Fruit fly (Drosophila melanogaster) whole organism, embryonic: ENCODE results near the gene Dora.

Experiments used
- Atf-2 ChIP-seq: fragments of 200-800 bp; sonication (Bioruptor generic); optimal IDR thresholded peaks from 2 replicates; lab custom pipeline; 2016; ENCODE audit warnings: missing biosample characterization, missing genetic modification characterization
- Awh ChIP-seq: fragments of 200-800 bp; sonication (Bioruptor generic); IDR thresholded peaks from 2 replicates; pipeline ENCODE4, ENCODE4 v1.3.6; 2022; ENCODE audit warnings: missing biosample characterization, missing genetic modification characterization
- CG1529 ChIP-seq: fragments of 200-800 bp; sonication (Bioruptor generic); optimal IDR thresholded peaks from 3 replicates; lab custom pipeline; 2018; ENCODE audit warnings: missing biosample characterization, missing genetic modification characterization
- CG16815 ChIP-seq: fragments of 200-800 bp; sonication (Bioruptor generic); optimal IDR thresholded peaks from 3 replicates; lab custom pipeline; 2017; ENCODE audit warnings: missing biosample characterization, mild to moderate bottlenecking, missing genetic modification characterization
- CG6854 ChIP-seq: fragments of 200-800 bp; sonication (Bioruptor generic); optimal IDR thresholded peaks from 3 replicates; lab custom pipeline; 2017; ENCODE audit warnings: missing biosample characterization, mild to moderate bottlenecking, missing genetic modification characterization
- CoRest ChIP-seq: fragments of 200-800 bp; sonication (Bioruptor generic); optimal IDR thresholded peaks from 3 replicates; lab custom pipeline; 2018; ENCODE audit warnings: missing biosample characterization, mild to moderate bottlenecking, missing genetic modification characterization, moderate library complexity
- D19B ChIP-seq: fragments of 200-800 bp; sonication (Bioruptor generic); optimal IDR thresholded peaks from 2 replicates; lab custom pipeline; 2017; ENCODE audit warnings: missing biosample characterization, mild to moderate bottlenecking, missing genetic modification characterization
- E2f1 ChIP-seq: fragments of 200-800 bp; sonication (Bioruptor generic); IDR thresholded peaks from 2 replicates; pipeline ENCODE4 v1.3.6; 2022; ENCODE audit warnings: missing biosample characterization, missing genetic modification characterization
- dimm ChIP-seq: fragments of 200-800 bp; sonication (Bioruptor generic); IDR thresholded peaks from 2 replicates; pipeline ENCODE4 v1.3.6; 2022; ENCODE audit warnings: missing biosample characterization, missing genetic modification characterization
- nom ChIP-seq: fragments of 200-800 bp; sonication (Bioruptor generic); optimal IDR thresholded peaks from 2 replicates; lab custom pipeline; 2017; ENCODE audit warnings: missing biosample characterization, missing genetic modification characterization, mild to moderate bottlenecking, moderate library complexity, missing genetic modification reagents
- pnt ChIP-seq: fragments of 200-800 bp; sonication (Bioruptor generic); optimal IDR thresholded peaks from 3 replicates; lab custom pipeline; 2016; ENCODE audit warnings: missing biosample characterization, missing genetic modification characterization
- repo ChIP-seq: fragments of 200-800 bp; sonication (Bioruptor generic); optimal IDR thresholded peaks from 2 replicates; lab custom pipeline; 2016; ENCODE audit warnings: missing biosample characterization, missing genetic modification characterization

dm6 chrX:18920642-18921355 is 57.0 kb downstream of the Dora start:
- TF ChIP-seq dimm (GFP tag; lab: Robert Waterston, UW) = no peak
- TF ChIP-seq Atf-2 (GFP tag; lab: Kevin White, UChicago) = no peak
- peak; percentile 43 for TF ChIP-seq pnt (GFP tag; lab: Kevin White, UChicago)
- no peak for TF ChIP-seq CG6854 (GFP tag; lab: Kevin White, UChicago)
- peak; percentile 51 for TF ChIP-seq CoRest
- no peak for TF ChIP-seq CG16815 (GFP tag; lab: Kevin White, UChicago)
- no peak for TF ChIP-seq D19B (GFP tag; lab: Kevin White, UChicago)
- no peak for TF ChIP-seq repo
- no peak for TF ChIP-seq CG1529 (GFP tag; lab: Kevin White, UChicago)
- TF ChIP-seq nom (GFP tag; lab: Kevin White, UChicago) = no peak
- peak; percentile 38; the same call in 1 of the 2 replicates for TF ChIP-seq Awh (GFP tag; lab: Robert Waterston, UW)
- TF ChIP-seq E2f1 (GFP tag; lab: Robert Waterston, UW) = peak; percentile 55
